Fruit fly (Drosophila melanogaster) whole organism, prepupa: ENCODE results near the gene CG13063.

Experiments used
- CG10669 ChIP-seq: fragments of 200-800 bp; sonication (Bioruptor generic); optimal IDR thresholded peaks from 3 replicates; lab custom pipeline; 2018; ENCODE audit warnings: missing biosample characterization, mild to moderate bottlenecking, missing genetic modification characterization, moderate library complexity
- CG11902 ChIP-seq: fragments of 200-800 bp; sonication (Bioruptor generic); optimal IDR thresholded peaks from 3 replicates; lab custom pipeline; 2016; ENCODE audit warnings: missing biosample characterization, missing genetic modification characterization
- CG16779 ChIP-seq: fragments of 200-800 bp; sonication (Bioruptor generic); optimal IDR thresholded peaks from 3 replicates; lab custom pipeline; 2017; ENCODE audit warnings: missing biosample characterization, mild to moderate bottlenecking, missing genetic modification characterization
- CG8119 ChIP-seq: fragments of 200-800 bp; sonication (Bioruptor generic); IDR thresholded peaks from 3 replicates; pipeline ENCODE4 v1.3.6; 2022; ENCODE audit warnings: missing biosample characterization, missing genetic modification characterization
- CG8632 ChIP-seq: fragments of 200-800 bp; sonication (Bioruptor generic); optimal IDR thresholded peaks from 3 replicates; lab custom pipeline; 2016; ENCODE audit warnings: missing biosample characterization, missing genetic modification characterization
- OdsH ChIP-seq: fragments of 200-800 bp; sonication (Bioruptor generic); optimal IDR thresholded peaks from 3 replicates; lab custom pipeline; 2016; ENCODE audit warnings: missing biosample characterization, missing genetic modification characterization
- Sox102F ChIP-seq: fragments of 200-800 bp; sonication (Bioruptor generic); optimal IDR thresholded peaks from 2 replicates; lab custom pipeline; 2016; ENCODE audit warnings: missing biosample characterization, mild to moderate bottlenecking, missing genetic modification characterization
- achi ChIP-seq: fragments of 200-800 bp; sonication (Bioruptor generic); optimal IDR thresholded peaks from 3 replicates; lab custom pipeline; 2016; ENCODE audit warnings: missing biosample characterization, missing genetic modification characterization

dm6 chr3L:16279987-16280454 lies 26.4 kb upstream of the CG13063 start, which contains the start of gene CG13064:
- TF ChIP-seq CG16779 (tag; lab: Kevin White, UChicago) (no peak), Sox102F (GFP tag; lab: Kevin White, UChicago) (peak; percentile 19), achi (no peak), CG11902 (no peak), OdsH (GFP tag; lab: Kevin White, UChicago) (no peak), CG10669 (GFP tag; lab: Kevin White, UChicago) (no peak), CG8119 (no peak), CG8632 (GFP tag; lab: Kevin White, UChicago) (no peak)
